Fruit fly (Drosophila melanogaster) whole organism, embryonic: ENCODE data around the gene CG31463.
A peak's percentile ranks its signal among the peaks of the same experiment; 100 is the strongest.

ENCODE experiments used
- Abd-B ChIP-seq: fragments of 200-800 bp; sonication (Bioruptor generic); optimal IDR thresholded peaks from 2 replicates; lab custom pipeline; 2018; ENCODE audit warnings: missing biosample characterization, mild to moderate bottlenecking, missing genetic modification characterization, moderate library complexity
- Awh ChIP-seq: fragments of 200-800 bp; sonication (Bioruptor generic); IDR thresholded peaks from 2 replicates; pipeline ENCODE4, ENCODE4 v1.3.6; 2022; ENCODE audit warnings: missing biosample characterization, missing genetic modification characterization
- CG10209 ChIP-seq: fragments of 200-800 bp; sonication (Bioruptor generic); optimal IDR thresholded peaks from 3 replicates; lab custom pipeline; 2017; ENCODE audit warnings: missing biosample characterization, mild to moderate bottlenecking, missing genetic modification characterization, missing genetic modification reagents
- CG1024 ChIP-seq: fragments of 200-800 bp; sonication (Bioruptor generic); IDR thresholded peaks from 2 replicates; pipeline ENCODE4 v1.3.6; 2022; ENCODE audit warnings: missing biosample characterization, missing genetic modification characterization
- CG11696 ChIP-seq: fragments of 200-800 bp; sonication (Bioruptor generic); IDR thresholded peaks from 2 replicates; pipeline ENCODE4 v1.3.6; 2022; ENCODE audit warnings: missing biosample characterization, missing genetic modification characterization
- CG12769 ChIP-seq: fragments of 200-800 bp; sonication (Bioruptor generic); optimal IDR thresholded peaks from 2 replicates; lab custom pipeline; 2019; ENCODE audit warnings: missing biosample characterization, mild to moderate bottlenecking, missing genetic modification characterization, moderate library complexity
- CG14014 ChIP-seq: fragments of 200-800 bp; sonication (Bioruptor generic); IDR thresholded peaks from 2 replicates; pipeline ENCODE4 v1.3.6; 2022; ENCODE audit warnings: missing biosample characterization, missing genetic modification characterization
- CG16813 ChIP-seq: fragments of 200-800 bp; sonication (Bioruptor generic); IDR thresholded peaks from 3 replicates; pipeline ENCODE4 v1.3.6; 2022; ENCODE audit warnings: missing biosample characterization, missing genetic modification characterization; ENCODE audit not compliant: partially characterized antibody
- CG17186 ChIP-seq: fragments of 200-800 bp; sonication (Bioruptor generic); optimal IDR thresholded peaks from 3 replicates; lab custom pipeline; 2017; ENCODE audit warnings: missing biosample characterization, missing genetic modification reagents, missing genetic modification characterization
- CG17359 ChIP-seq: fragments of 200-800 bp; sonication (Bioruptor generic); optimal IDR thresholded peaks from 3 replicates; lab custom pipeline; 2018; ENCODE audit warnings: missing biosample characterization, mild to moderate bottlenecking, missing genetic modification characterization, moderate library complexity
- CG18476 ChIP-seq: fragments of 200-800 bp; sonication (Bioruptor generic); optimal IDR thresholded peaks from 2 replicates; lab custom pipeline; 2016; ENCODE audit warnings: missing biosample characterization, mild to moderate bottlenecking, missing genetic modification characterization
- CG30431 ChIP-seq: fragments of 200-800 bp; sonication (Bioruptor generic); optimal IDR thresholded peaks from 2 replicates; lab custom pipeline; 2017; ENCODE audit warnings: missing biosample characterization, missing genetic modification characterization
- CG34224 ChIP-seq: fragments of 200-800 bp; sonication (Bioruptor generic); IDR thresholded peaks from 3 replicates; pipeline ENCODE4 v1.3.6; 2022; ENCODE audit warnings: missing biosample characterization, missing genetic modification characterization; ENCODE audit not compliant: partially characterized antibody
- CG34422 ChIP-seq: fragments of 200-800 bp; sonication (Bioruptor generic); IDR thresholded peaks from 3 replicates; pipeline ENCODE4 v1.3.6; 2022; ENCODE audit warnings: missing biosample characterization, missing genetic modification characterization
- CG3995 ChIP-seq: fragments of 200-800 bp; sonication (Bioruptor generic); optimal IDR thresholded peaks from 3 replicates; lab custom pipeline; 2016; ENCODE audit warnings: missing biosample characterization, missing genetic modification characterization
- CG4328 ChIP-seq: fragments of 200-800 bp; sonication (Bioruptor generic); optimal IDR thresholded peaks from 3 replicates; lab custom pipeline; 2017; ENCODE audit warnings: missing biosample characterization, missing genetic modification reagents, missing genetic modification characterization
- CG5953 ChIP-seq: fragments of 200-800 bp; sonication (Bioruptor generic); IDR thresholded peaks from 2 replicates; pipeline ENCODE4 v1.3.6; 2022; ENCODE audit warnings: missing biosample characterization, missing genetic modification characterization
- CG8944 ChIP-seq: fragments of 200-800 bp; sonication (Bioruptor generic); optimal IDR thresholded peaks from 3 replicates; lab custom pipeline; 2016; ENCODE audit warnings: missing biosample characterization, missing genetic modification characterization
- CG9817 ChIP-seq: fragments of 200-800 bp; sonication (Bioruptor generic); optimal IDR thresholded peaks from 2 replicates; lab custom pipeline; 2018; ENCODE audit warnings: missing biosample characterization, mild to moderate bottlenecking, missing genetic modification characterization, moderate library complexity
- CHES-1-like ChIP-seq: fragments of 200-800 bp; sonication (Bioruptor generic); optimal IDR thresholded peaks from 2 replicates; lab custom pipeline; 2016; ENCODE audit warnings: missing biosample characterization, missing genetic modification characterization
- Dip2 ChIP-seq: fragments of 200-800 bp; sonication (Bioruptor generic); IDR thresholded peaks from 2 replicates; pipeline ENCODE4 v1.3.6; 2022; ENCODE audit warnings: missing biosample characterization, missing genetic modification characterization
- ERR ChIP-seq: fragments of 200-800 bp; sonication (Bioruptor generic); optimal IDR thresholded peaks from 2 replicates; lab custom pipeline; 2016; ENCODE audit warnings: missing biosample characterization, missing genetic modification characterization
- Lim3 ChIP-seq: fragments of 200-800 bp; sonication (Bioruptor generic); IDR thresholded peaks from 2 replicates; pipeline ENCODE4 v1.3.6; 2022; ENCODE audit warnings: missing biosample characterization, missing genetic modification characterization
- MBD-R2 ChIP-seq: fragments of 200-800 bp; sonication (Bioruptor generic); IDR thresholded peaks from 2 replicates; pipeline ENCODE4 v1.3.6; 2022; ENCODE audit warnings: missing biosample characterization, missing genetic modification characterization
- Mes4 ChIP-seq: fragments of 200-800 bp; sonication (Bioruptor generic); optimal IDR thresholded peaks from 2 replicates; lab custom pipeline; 2016; ENCODE audit warnings: missing biosample characterization, missing genetic modification characterization
- NK7.1 ChIP-seq: fragments of 200-800 bp; sonication (Bioruptor generic); optimal IDR thresholded peaks from 3 replicates; lab custom pipeline; 2016; ENCODE audit warnings: missing biosample characterization, missing genetic modification characterization
- Opbp ChIP-seq: fragments of 200-800 bp; sonication (Bioruptor generic); IDR thresholded peaks from 3 replicates; pipeline ENCODE4 v1.3.6; 2022; ENCODE audit warnings: missing biosample characterization, missing genetic modification characterization; ENCODE audit not compliant: partially characterized antibody
- PHDP ChIP-seq: fragments of 200-800 bp; sonication (Bioruptor generic); optimal IDR thresholded peaks from 3 replicates; lab custom pipeline; 2018; ENCODE audit warnings: missing biosample characterization, mild to moderate bottlenecking, missing genetic modification characterization, moderate library complexity
- Six4 ChIP-seq: fragments of 200-800 bp; sonication (Bioruptor generic); optimal IDR thresholded peaks from 2 replicates; lab custom pipeline; 2016; ENCODE audit warnings: missing biosample characterization, missing genetic modification characterization
- ara ChIP-seq: fragments of 200-800 bp; sonication (Bioruptor generic); IDR thresholded peaks from 2 replicates; pipeline ENCODE4 v1.3.6; 2022; ENCODE audit warnings: missing biosample characterization, missing genetic modification characterization
- az2 ChIP-seq: fragments of 200-800 bp; sonication (Bioruptor generic); optimal IDR thresholded peaks from 3 replicates; lab custom pipeline; 2016; ENCODE audit warnings: missing biosample characterization, missing genetic modification characterization
- bab2 ChIP-seq: fragments of 200-800 bp; sonication (Bioruptor generic); optimal IDR thresholded peaks from 2 replicates; lab custom pipeline; 2016; ENCODE audit warnings: missing biosample characterization, missing genetic modification characterization
- corto ChIP-seq: fragments of 200-800 bp; sonication (Bioruptor generic); optimal IDR thresholded peaks from 2 replicates; lab custom pipeline; 2016; ENCODE audit warnings: missing biosample characterization, mild to moderate bottlenecking, missing genetic modification characterization, moderate library complexity
- disco-r ChIP-seq: fragments of 200-800 bp; sonication (Bioruptor generic); optimal IDR thresholded peaks from 2 replicates; lab custom pipeline; 2016; ENCODE audit warnings: missing biosample characterization, missing genetic modification characterization
- dmrt99B ChIP-seq: fragments of 200-800 bp; sonication (Bioruptor generic); optimal IDR thresholded peaks from 2 replicates; lab custom pipeline; 2018; ENCODE audit warnings: missing biosample characterization, mild to moderate bottlenecking, missing genetic modification characterization, moderate library complexity
- exex ChIP-seq: fragments of 200-800 bp; sonication (Bioruptor generic); optimal IDR thresholded peaks from 4 replicates; lab custom pipeline; 2018; ENCODE audit warnings: missing biosample characterization, mild to moderate bottlenecking, missing genetic modification characterization, moderate library complexity
- fd3F ChIP-seq: fragments of 200-800 bp; sonication (Bioruptor generic); optimal IDR thresholded peaks from 2 replicates; lab custom pipeline; 2018; ENCODE audit warnings: missing biosample characterization, mild to moderate bottlenecking, missing genetic modification characterization, moderate library complexity
- fu2 ChIP-seq: fragments of 200-800 bp; sonication (Bioruptor generic); optimal IDR thresholded peaks from 2 replicates; lab custom pipeline; 2016; ENCODE audit warnings: missing biosample characterization, missing genetic modification characterization
- gem ChIP-seq: fragments of 200-800 bp; sonication (Bioruptor generic); optimal IDR thresholded peaks from 2 replicates; lab custom pipeline; 2019; ENCODE audit warnings: missing biosample characterization, mild to moderate bottlenecking, missing genetic modification characterization, moderate library complexity
- gsb ChIP-seq: fragments of 200-800 bp; sonication (Bioruptor generic); IDR thresholded peaks from 2 replicates; pipeline ENCODE4 v1.3.6; 2022; ENCODE audit warnings: missing biosample characterization, missing genetic modification characterization
- gt ChIP-seq: fragments of 200-800 bp; sonication (Bioruptor generic); IDR thresholded peaks from 2 replicates; pipeline ENCODE4 v1.3.6; 2022; ENCODE audit warnings: missing biosample characterization, missing genetic modification characterization
- ham ChIP-seq: fragments of 200-800 bp; sonication (Bioruptor generic); IDR thresholded peaks from 2 replicates; pipeline ENCODE4 v1.3.6; 2022; ENCODE audit warnings: missing biosample characterization, missing genetic modification characterization
- jigr1 ChIP-seq: fragments of 200-800 bp; sonication (Bioruptor generic); IDR thresholded peaks from 3 replicates; pipeline ENCODE4 v1.3.6; 2022; ENCODE audit warnings: missing biosample characterization, missing genetic modification characterization
- kah ChIP-seq: fragments of 200-800 bp; sonication (Bioruptor generic); optimal IDR thresholded peaks from 2 replicates; lab custom pipeline; 2018; ENCODE audit warnings: missing biosample characterization, mild to moderate bottlenecking, missing genetic modification characterization
- maf-S ChIP-seq: fragments of 200-800 bp; sonication (Bioruptor generic); optimal IDR thresholded peaks from 2 replicates; lab custom pipeline; 2016; ENCODE audit warnings: missing biosample characterization, missing genetic modification characterization
- pb ChIP-seq: fragments of 200-800 bp; sonication (Bioruptor generic); optimal IDR thresholded peaks from 3 replicates; lab custom pipeline; 2016; ENCODE audit warnings: missing biosample characterization, missing genetic modification characterization
- seq ChIP-seq: fragments of 200-800 bp; sonication (Bioruptor generic); IDR thresholded peaks from 2 replicates; pipeline ENCODE4 v1.3.6; 2022; ENCODE audit warnings: missing biosample characterization, missing genetic modification characterization
- shn ChIP-seq: fragments of 200-800 bp; sonication (Bioruptor generic); optimal IDR thresholded peaks from 3 replicates; lab custom pipeline; 2016; ENCODE audit warnings: missing biosample characterization, missing genetic modification characterization
- sqz ChIP-seq: fragments of 200-800 bp; sonication (Bioruptor generic); optimal IDR thresholded peaks from 3 replicates; lab custom pipeline; 2018; ENCODE audit warnings: missing biosample characterization, mild to moderate bottlenecking, missing genetic modification characterization
- ttk ChIP-seq: fragments of 200-800 bp; sonication (Bioruptor generic); IDR thresholded peaks from 2 replicates; pipeline ENCODE4 v2.1.2; 2022; ENCODE audit warnings: missing biosample characterization, missing genetic modification characterization
- vnd ChIP-seq: fragments of 200-800 bp; sonication (Bioruptor generic); IDR thresholded peaks from 3 replicates; pipeline ENCODE4 v1.3.6; 2022; ENCODE audit warnings: missing biosample characterization, missing genetic modification characterization; ENCODE audit not compliant: partially characterized antibody

The CG31463 gene

DNA sequence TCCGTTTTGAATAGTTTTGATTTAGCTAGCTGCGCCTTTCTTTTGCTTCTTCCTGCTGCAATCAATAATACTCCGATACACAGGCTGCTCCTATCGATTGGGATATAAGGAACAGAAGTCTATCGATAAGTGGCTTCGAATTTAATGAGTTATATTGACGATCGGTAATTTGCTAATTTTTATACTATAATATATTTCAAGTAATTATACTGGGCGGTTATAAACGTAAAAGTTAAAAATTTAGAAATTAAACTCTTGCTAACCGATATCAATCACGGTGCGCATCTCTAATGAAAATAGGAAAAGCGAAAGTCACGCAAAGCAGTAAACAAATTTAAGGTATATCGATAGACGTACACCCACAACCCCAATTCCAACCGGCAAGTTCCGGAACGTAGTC, 48.4 kb upstream of the CG31463 start, which contains the start of the genes CG9636, CG18749 and CG33722 (continued):
- no peak for TF ChIP-seq ERR (GFP tag; lab: Kevin White, UChicago)
- TF ChIP-seq ara (GFP tag; lab: Robert Waterston, UW): peak; percentile 43; the same call in 1 of the 2 replicates
- TF ChIP-seq NK7.1: no peak
- no peak for TF ChIP-seq fu2
- TF ChIP-seq CG12769: peak; percentile 46
- no peak for TF ChIP-seq ham (GFP tag; lab: Robert Waterston, UW)
- TF ChIP-seq CG11696 (GFP tag; lab: Robert Waterston, UW): 0 out of 2 replicates have a peak, but pooled peaks have one; percentile 23
- no peak for TF ChIP-seq bab2 (GFP tag; lab: Kevin White, UChicago)
- TF ChIP-seq CG17359 (tag; lab: Kevin White, UChicago): peak; percentile 69
- TF ChIP-seq CG1024 (GFP tag; lab: Robert Waterston, UW): peak; percentile 18; the same call in 1 of the 2 replicates
- peak; percentile 75 for TF ChIP-seq PHDP (tag; lab: Kevin White, UChicago)
- TF ChIP-seq Dip2: no peak
- TF ChIP-seq vnd (GFP tag; lab: Robert Waterston, UW): peak; percentile 95
- TF ChIP-seq Opbp (GFP tag; lab: Robert Waterston, UW): peak; percentile 89; the same call in 2 of the 3 replicates
- peak; percentile 54 for TF ChIP-seq Six4 (GFP tag; lab: Kevin White, UChicago)
- peak; percentile 30 for TF ChIP-seq fd3F
- peak; percentile 50 for TF ChIP-seq CG17186 (GFP tag; lab: Kevin White, UChicago)
- no peak for TF ChIP-seq gsb (GFP tag; lab: Robert Waterston, UW)
- TF ChIP-seq ttk (GFP tag; lab: Robert Waterston, UW): peak; percentile 63; the same call in 1 of the 2 replicates
- peak; percentile 81 for TF ChIP-seq corto
- no peak for TF ChIP-seq Mes4 (GFP tag; lab: Kevin White, UChicago)
- peak; percentile 73 for TF ChIP-seq az2
- peak; percentile 66; the same call in 1 of the 2 replicates for TF ChIP-seq Awh
- TF ChIP-seq CG3995: peak; percentile 87
- TF ChIP-seq maf-S (GFP tag; lab: Kevin White, UChicago): no peak
- TF ChIP-seq MBD-R2: peak; percentile 88
- no peak; the same call in 1 of the 3 replicates for TF ChIP-seq CG34422 (GFP tag; lab: Robert Waterston, UW)
- 0 out of 2 replicates have a peak, but pooled peaks have one; percentile 11 for TF ChIP-seq CG5953 (GFP tag; lab: Robert Waterston, UW)
- TF ChIP-seq CG18476 (GFP tag; lab: Kevin White, UChicago): peak; percentile 55
- no peak for TF ChIP-seq dmrt99B (tag; lab: Kevin White, UChicago)
- peak; percentile 96 for TF ChIP-seq CG16813
- peak; percentile 97 for TF ChIP-seq CG34224 (GFP tag; lab: Robert Waterston, UW)
- no peak for TF ChIP-seq kah
- TF ChIP-seq seq (GFP tag; lab: Robert Waterston, UW): no peak; the same call in 1 of the 2 replicates
- TF ChIP-seq sqz (GFP tag; lab: Kevin White, UChicago): no peak
- TF ChIP-seq CHES-1-like (GFP tag; lab: Kevin White, UChicago): peak; percentile 48
- TF ChIP-seq gem (tag; lab: Kevin White, UChicago): peak; percentile 85
- TF ChIP-seq disco-r (GFP tag; lab: Kevin White, UChicago): no peak
- 0 out of 2 replicates have a peak, but pooled peaks have one; percentile 24 for TF ChIP-seq gt (GFP tag; lab: Robert Waterston, UW)
- peak; percentile 55; the same call in 1 of the 2 replicates for TF ChIP-seq CG14014 (GFP tag; lab: Robert Waterston, UW)
- TF ChIP-seq pb (GFP tag; lab: Kevin White, UChicago): no peak
- TF ChIP-seq shn (GFP tag; lab: Kevin White, UChicago): no peak
- no peak for TF ChIP-seq CG30431
- peak; percentile 7 for TF ChIP-seq CG4328
- TF ChIP-seq exex: peak; percentile 54
- TF ChIP-seq Abd-B (GFP tag; lab: Kevin White, UChicago): peak; percentile 84
- TF ChIP-seq jigr1 (GFP tag; lab: Robert Waterston, UW): no peak
- TF ChIP-seq CG10209 (GFP tag; lab: Kevin White, UChicago): peak; percentile 34
- no peak for TF ChIP-seq CG8944 (GFP tag; lab: Kevin White, UChicago)
- TF ChIP-seq CG9817 (tag; lab: Kevin White, UChicago): peak; percentile 76
- TF ChIP-seq Lim3 (GFP tag; lab: Robert Waterston, UW): no peak
